Worm (Caenorhabditis elegans) whole organism, L2 larva: ENCODE results near the gene nspb-8.

Experiments used
- F13H6.1 ChIP-seq: sonication (generic microtip); optimal IDR thresholded peaks from 2 replicates; lab custom pipeline; 2016; ENCODE audit warnings: missing genetic modification characterization, missing compliant biosample characterization
- R02D3.7 ChIP-seq: fragments of 150-350 bp; optimal IDR thresholded peaks from 2 replicates; lab custom pipeline; 2014; ENCODE audit warnings: missing biosample characterization, missing genetic modification characterization
- ceh-16 ChIP-seq: fragments of 150-350 bp; optimal IDR thresholded peaks from 2 replicates; lab custom pipeline; 2014; ENCODE audit warnings: missing biosample characterization, missing genetic modification characterization
- ceh-82 ChIP-seq: fragments of 150-350 bp; optimal IDR thresholded peaks from 2 replicates; lab custom pipeline; 2014; ENCODE audit warnings: missing biosample characterization, missing genetic modification characterization
- elt-3 ChIP-seq: sonication (generic microtip); optimal IDR thresholded peaks from 2 replicates; lab custom pipeline; 2017; ENCODE audit warnings: missing biosample characterization, missing genetic modification characterization
- lin-39 ChIP-seq: fragments of 150-350 bp; optimal IDR thresholded peaks from 2 replicates; lab custom pipeline; 2014; ENCODE audit warnings: missing biosample characterization, missing genetic modification reagents, missing genetic modification characterization
- mab-5 ChIP-seq: fragments of 150-350 bp; optimal IDR thresholded peaks from 2 replicates; lab custom pipeline; 2014; ENCODE audit warnings: missing biosample characterization, missing genetic modification characterization
- nhr-21 ChIP-seq: fragments of 150-350 bp; optimal IDR thresholded peaks from 2 replicates; lab custom pipeline; 2014; ENCODE audit warnings: missing biosample characterization, missing genetic modification characterization
- nhr-237 ChIP-seq: fragments of 150-350 bp; optimal IDR thresholded peaks from 2 replicates; lab custom pipeline; 2014; ENCODE audit warnings: missing biosample characterization, missing genetic modification characterization
- nhr-77 ChIP-seq: fragments of 150-350 bp; optimal IDR thresholded peaks from 2 replicates; lab custom pipeline; 2014; ENCODE audit warnings: missing biosample characterization, missing genetic modification characterization
- skn-1 ChIP-seq: sonication (generic microtip); optimal IDR thresholded peaks from 2 replicates; lab custom pipeline; 2017; ENCODE audit warnings: missing biosample characterization, missing genetic modification characterization
- sma-3 ChIP-seq: sonication (generic microtip); optimal IDR thresholded peaks from 2 replicates; lab custom pipeline; 2016; ENCODE audit warnings: missing genetic modification reagents, missing genetic modification characterization, missing compliant biosample characterization
- snpc-4 ChIP-seq: fragments of 150-350 bp; optimal IDR thresholded peaks from 2 replicates; lab custom pipeline; 2014; ENCODE audit warnings: missing biosample characterization, missing genetic modification characterization
- unc-62 ChIP-seq: fragments of 150-350 bp; optimal IDR thresholded peaks from 2 replicates; lab custom pipeline; 2014; ENCODE audit warnings: missing biosample characterization, missing genetic modification reagents, missing genetic modification characterization

DNA sequence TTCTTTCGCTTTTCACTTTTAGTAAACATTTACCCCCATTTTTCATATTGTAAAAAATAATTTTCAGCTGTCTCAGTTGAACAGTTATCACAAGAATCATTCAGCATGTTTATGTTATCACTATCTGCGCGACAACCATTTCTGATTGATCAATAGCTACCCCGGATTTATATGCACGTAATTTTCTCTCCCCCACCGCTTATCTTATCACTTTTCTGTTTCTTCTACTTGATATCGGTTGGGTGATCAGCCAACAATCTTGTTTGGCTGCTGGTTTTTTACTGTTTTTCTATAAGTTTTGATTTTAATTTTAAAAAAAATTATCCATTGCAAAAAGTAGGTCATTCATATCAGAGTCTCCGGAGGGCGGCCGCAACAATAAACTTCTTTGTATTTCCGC is 17.3 kb upstream of the nspb-8 start:
- TF ChIP-seq ceh-82 (tag; lab: Kevin White, UChicago) (no peak), R02D3.7 (no peak), ceh-16 (no peak), snpc-4 (tag; lab: Kevin White, UChicago) (no peak), F13H6.1 (tag; lab: Kevin White, UChicago) (no peak), elt-3 (tag; lab: Kevin White, UChicago) (no peak), skn-1 (tag; lab: Kevin White, UChicago) (no peak), sma-3 (GFP tag; lab: Kevin White, UChicago) (no peak), lin-39 (no peak), mab-5 (tag; lab: Kevin White, UChicago) (no peak), nhr-21 (tag; lab: Kevin White, UChicago) (peak; percentile 2), unc-62 (GFP tag; lab: Kevin White, UChicago) (no peak), nhr-237 (tag; lab: Kevin White, UChicago) (no peak), nhr-77 (tag; lab: Kevin White, UChicago) (no peak)
